Worm (Caenorhabditis elegans) whole organism, L1 larva: ENCODE data around the gene B0303.4.

Source experiments
- Y116A8C.19 ChIP-seq: sonication (generic microtip); optimal IDR thresholded peaks from 2 replicates; lab custom pipeline; 2016; ENCODE audit warnings: missing compliant biosample characterization, missing genetic modification characterization, borderline replicate concordance
- aha-1 ChIP-seq: fragments of 150-350 bp; optimal IDR thresholded peaks from 2 replicates; lab custom pipeline; 2014; ENCODE audit warnings: missing biosample characterization, missing genetic modification characterization
- ama-1 ChIP-seq: fragments of 150-350 bp; optimal IDR thresholded peaks from 2 replicates; lab custom pipeline; 2014
- blmp-1 ChIP-seq: fragments of 150-350 bp; optimal IDR thresholded peaks from 2 replicates; lab custom pipeline; 2014; ENCODE audit warnings: missing biosample characterization, missing genetic modification characterization
- ceh-82 ChIP-seq, 3 experiments: fragments of 150-350 bp in 1 of 3; sonication (generic microtip) in 2 of 3; optimal IDR thresholded peaks; 2 replicates each; lab custom pipeline; 2014 to 2017; ENCODE audit warnings: missing biosample characterization in 3 of 3, missing genetic modification characterization in 3 of 3
- ceh-88 ChIP-seq: fragments of 200-800 bp; sonication (Bioruptor generic); IDR thresholded peaks from 2 replicates; pipeline ENCODE4 v1.3.6; 2022; ENCODE audit warnings: missing genetic modification characterization, missing compliant biosample characterization
- efl-1 ChIP-seq, 4 experiments: fragments of 150-350 bp; optimal IDR thresholded peaks in 3 of 4; peaks in 1 of 4; 1 replicate in 1 of 4; 2 replicates in 3 of 4; lab custom pipeline; 2014; ENCODE audit warnings: missing biosample characterization in 2 of 4, missing genetic modification characterization in 2 of 4, missing genetic modification reagents in 2 of 4
- elt-2 ChIP-seq: sonication (generic microtip); optimal IDR thresholded peaks from 2 replicates; lab custom pipeline; 2016; ENCODE audit warnings: missing genetic modification characterization, mild to moderate bottlenecking, inconsistent platforms, missing compliant biosample characterization, missing genetic modification reagents
- elt-3 ChIP-seq, 6 experiments: fragments of 150-350 bp in 1 of 6; sonication (generic microtip); optimal IDR thresholded peaks; 2 replicates each; lab custom pipeline; 2017 to 2018; ENCODE audit warnings: missing biosample characterization in 6 of 6, missing genetic modification characterization in 6 of 6, inconsistent platforms in 1 of 6
- ets-5 ChIP-seq: fragments of 200-800 bp; sonication (Bioruptor generic); IDR thresholded peaks from 2 replicates; pipeline ENCODE4 v1.3.6; 2022; ENCODE audit warnings: missing genetic modification characterization, missing compliant biosample characterization
- fkh-4 ChIP-seq: sonication (generic microtip); optimal IDR thresholded peaks from 2 replicates; lab custom pipeline; 2016; ENCODE audit warnings: missing compliant biosample characterization, missing genetic modification characterization, borderline replicate concordance
- fkh-8 ChIP-seq: sonication (generic microtip); optimal IDR thresholded peaks from 2 replicates; lab custom pipeline; 2016; ENCODE audit warnings: mild to moderate bottlenecking, missing genetic modification characterization, missing compliant biosample characterization
- fos-1 ChIP-seq: fragments of 150-350 bp; optimal IDR thresholded peaks from 2 replicates; lab custom pipeline; 2014; ENCODE audit warnings: missing biosample characterization, missing genetic modification characterization
- grh-1 ChIP-seq: fragments of 200-800 bp; sonication (Bioruptor generic); IDR thresholded peaks from 2 replicates; pipeline ENCODE4 v1.3.6; 2022; ENCODE audit warnings: missing genetic modification reagents, missing genetic modification characterization, missing compliant biosample characterization
- hlh-4 ChIP-seq: sonication (generic microtip); optimal IDR thresholded peaks from 2 replicates; lab custom pipeline; 2016; ENCODE audit warnings: mild to moderate bottlenecking, missing genetic modification characterization, missing compliant biosample characterization
- hpl-2 ChIP-seq: fragments of 150-350 bp; optimal IDR thresholded peaks from 2 replicates; lab custom pipeline; 2014; ENCODE audit warnings: missing biosample characterization, missing genetic modification reagents, missing genetic modification characterization
- irx-1 ChIP-seq: sonication (generic microtip); optimal IDR thresholded peaks from 2 replicates; lab custom pipeline; 2016; ENCODE audit warnings: missing genetic modification characterization, missing compliant biosample characterization
- isw-1 ChIP-seq: fragments of 200-800 bp; sonication (Bioruptor generic); IDR thresholded peaks from 2 replicates; pipeline ENCODE4 v1.3.6; 2022; ENCODE audit warnings: missing genetic modification characterization, missing compliant biosample characterization
- jun-1 ChIP-seq: fragments of 150-350 bp; optimal IDR thresholded peaks from 2 replicates; lab custom pipeline; 2014; ENCODE audit warnings: missing biosample characterization, missing genetic modification reagents, missing genetic modification characterization
- lin-14 ChIP-seq: fragments of 200-800 bp; sonication (Bioruptor generic); optimal IDR thresholded peaks from 2 replicates; lab custom pipeline; 2018; ENCODE audit warnings: mild to moderate bottlenecking, missing genetic modification characterization, moderate library complexity, missing compliant biosample characterization
- lin-35 ChIP-seq, 2 experiments: fragments of 150-350 bp; optimal IDR thresholded peaks; 2 replicates each; lab custom pipeline; 2014; ENCODE audit warnings: missing biosample characterization in 2 of 2, missing genetic modification characterization in 2 of 2, missing genetic modification reagents in 2 of 2
- lir-3 ChIP-seq: sonication (generic microtip); optimal IDR thresholded peaks from 2 replicates; lab custom pipeline; 2016; ENCODE audit warnings: mild to moderate bottlenecking, missing genetic modification characterization, moderate library complexity, missing compliant biosample characterization; ENCODE audit not compliant: poor library complexity
- lsy-2 ChIP-seq, 2 experiments: fragments of 150-350 bp; optimal IDR thresholded peaks; 2 replicates each; lab custom pipeline; 2014; ENCODE audit warnings: missing biosample characterization in 2 of 2, missing genetic modification characterization in 2 of 2
- mep-1 ChIP-seq: fragments of 150-350 bp; optimal IDR thresholded peaks from 2 replicates; lab custom pipeline; 2014; ENCODE audit warnings: missing biosample characterization, missing genetic modification characterization
- nhr-19 ChIP-seq: fragments of 200-800 bp; sonication (Bioruptor generic); conservative IDR thresholded peaks from 2 replicates; pipeline ENCODE4 v1.3.6; 2022; ENCODE audit warnings: missing genetic modification characterization, missing compliant biosample characterization
- nhr-20 ChIP-seq: sonication (generic microtip); optimal IDR thresholded peaks from 2 replicates; lab custom pipeline; 2016; ENCODE audit warnings: mild to moderate bottlenecking, missing genetic modification characterization, missing compliant biosample characterization
- nhr-71 ChIP-seq: sonication (generic microtip); optimal IDR thresholded peaks from 2 replicates; lab custom pipeline; 2016; ENCODE audit warnings: mild to moderate bottlenecking, missing genetic modification characterization, moderate library complexity, missing compliant biosample characterization
- nhr-84 ChIP-seq: sonication (generic microtip); optimal IDR thresholded peaks from 2 replicates; lab custom pipeline; 2017; ENCODE audit warnings: missing biosample characterization, missing genetic modification characterization
- nhr-85 ChIP-seq: sonication (generic microtip); peaks from one replicate; lab custom pipeline; 2016; ENCODE audit warnings: missing genetic modification characterization, inconsistent platforms, missing compliant biosample characterization
- nhr-90 ChIP-seq: sonication (generic microtip); optimal IDR thresholded peaks from 2 replicates; lab custom pipeline; 2016; ENCODE audit warnings: mild to moderate bottlenecking, missing genetic modification characterization, missing compliant biosample characterization; ENCODE audit not compliant: poor library complexity
- pag-3 ChIP-seq: sonication (generic microtip); optimal IDR thresholded peaks from 2 replicates; lab custom pipeline; 2017; ENCODE audit warnings: missing genetic modification characterization, mild to moderate bottlenecking, missing compliant biosample characterization, antibody characterized with exemption, borderline replicate concordance; ENCODE audit not compliant: insufficient read depth
- pqm-1 ChIP-seq: sonication (generic microtip); optimal IDR thresholded peaks from 3 replicates; lab custom pipeline; 2017; ENCODE audit warnings: missing biosample characterization, missing genetic modification characterization
- rnt-1 ChIP-seq: sonication (generic microtip); optimal IDR thresholded peaks from 2 replicates; lab custom pipeline; 2016; ENCODE audit warnings: mild to moderate bottlenecking, missing genetic modification characterization, moderate library complexity, missing compliant biosample characterization
- snpc-4 ChIP-seq: fragments of 150-350 bp; optimal IDR thresholded peaks from 2 replicates; lab custom pipeline; 2014; ENCODE audit warnings: missing biosample characterization, missing genetic modification characterization
- snu-23 ChIP-seq: sonication (generic microtip); optimal IDR thresholded peaks from 2 replicates; lab custom pipeline; 2016; ENCODE audit warnings: missing genetic modification characterization, missing compliant biosample characterization
- sox-4 ChIP-seq: sonication (generic microtip); optimal IDR thresholded peaks from 2 replicates; lab custom pipeline; 2016; ENCODE audit warnings: missing genetic modification characterization, missing compliant biosample characterization
- tlp-1 ChIP-seq: fragments of 150-350 bp; optimal IDR thresholded peaks from 2 replicates; lab custom pipeline; 2014; ENCODE audit warnings: missing biosample characterization, missing genetic modification characterization
- unc-130 ChIP-seq: fragments of 150-350 bp; optimal IDR thresholded peaks from 2 replicates; lab custom pipeline; 2017; ENCODE audit warnings: missing biosample characterization, missing genetic modification characterization, inconsistent platforms
- unc-62 ChIP-seq: fragments of 150-350 bp; optimal IDR thresholded peaks from 2 replicates; lab custom pipeline; 2014; ENCODE audit warnings: missing biosample characterization, missing genetic modification reagents, missing genetic modification characterization
- unc-86 ChIP-seq: sonication (generic microtip); optimal IDR thresholded peaks from 2 replicates; lab custom pipeline; 2016; ENCODE audit warnings: missing genetic modification characterization, missing compliant biosample characterization
- vab-15 ChIP-seq: sonication (generic microtip); optimal IDR thresholded peaks from 2 replicates; lab custom pipeline; 2017; ENCODE audit warnings: missing genotype, mild to moderate bottlenecking, missing genetic modification characterization, missing compliant biosample characterization
- zip-4 ChIP-seq: fragments of 200-800 bp; sonication (Bioruptor generic); optimal IDR thresholded peaks from 2 replicates; lab custom pipeline; 2018; ENCODE audit warnings: mild to moderate bottlenecking, missing genetic modification characterization, moderate library complexity, missing compliant biosample characterization
- ztf-11 ChIP-seq, 2 experiments: sonication (generic microtip); optimal IDR thresholded peaks; 2 replicates each; lab custom pipeline; 2016 to 2017; ENCODE audit warnings: missing genetic modification characterization in 2 of 2, missing biosample characterization in 1 of 2, missing compliant biosample characterization in 1 of 2
- ztf-4 ChIP-seq: fragments of 150-350 bp; optimal IDR thresholded peaks from 2 replicates; lab custom pipeline; 2014; ENCODE audit warnings: missing biosample characterization, missing genetic modification characterization

Gene B0303.4

ce11 chrIII:8734327-8734885 lies 44.8 kb downstream of the B0303.4 start (continued):
- TF ChIP-seq mep-1 (tag; lab: Kevin White, UChicago) (no peak), jun-1 (tag; lab: Kevin White, UChicago) (no peak), snpc-4 (tag; lab: Kevin White, UChicago) (no peak), lir-3 (no peak), ama-1 (lab: Kevin White, UChicago) (no peak), Y116A8C.19 (tag; lab: Kevin White, UChicago) (no peak), lin-35 (GFP tag; optimal IDR thresholded peaks at IDR 0.05; lab: Kevin White, UChicago) (peak; percentile 8 to 18), tlp-1 (tag; lab: Kevin White, UChicago) (no peak)

ce11 chrIII:8737391-8737790 lies 47.7 kb downstream of the B0303.4 start:
- TF ChIP-seq blmp-1 (no peak), efl-1 (optimal IDR thresholded peaks at IDR 0.05; lab: Kevin White, UChicago) (no peak), efl-1 (GFP tag; optimal IDR thresholded peaks at IDR 0.05 in 1 of 2; lab: Kevin White, UChicago) (peak in 1 of 2 experiments; percentile 46), lin-14 (GFP tag; lab: Kevin White, UChicago) (peak; percentile 33), ceh-82 (tag; optimal IDR thresholded peaks at IDR 0.05; lab: Kevin White, UChicago) (no peak)
- TF ChIP-seq, all 84 proteins: peak for 2

ce11 chrIII:8738289-8738688 lies 48.6 kb downstream of the B0303.4 start:
- TF ChIP-seq ceh-88 (GFP tag; lab: Robert Waterston, UW): no peak
- no peak for TF ChIP-seq efl-1 (optimal IDR thresholded peaks at IDR 0.05; lab: Kevin White, UChicago)
- TF ChIP-seq efl-1 (GFP tag; optimal IDR thresholded peaks at IDR 0.05 in 1 of 2; lab: Kevin White, UChicago): peak in 1 of 2 experiments; percentile 91
- TF ChIP-seq, all 84 proteins: peak for 1

- TF ChIP-seq fkh-4 (tag; lab: Kevin White, UChicago): no peak
- no peak for TF ChIP-seq rnt-1 (tag; lab: Kevin White, UChicago)
- TF ChIP-seq lin-35 (GFP tag; optimal IDR thresholded peaks at IDR 0.05; lab: Kevin White, UChicago): peak in 1 of 2 experiments; percentile 77
- no peak for TF ChIP-seq ets-5 (GFP tag; lab: Robert Waterston, UW)
- TF ChIP-seq ztf-4 (tag; lab: Kevin White, UChicago): no peak
- TF ChIP-seq nhr-19: peak; percentile 30; the same call in 1 of the 2 replicates
- TF ChIP-seq efl-1 (optimal IDR thresholded peaks at IDR 0.05; lab: Kevin White, UChicago): peak in 1 of 2 experiments; percentile 39
- TF ChIP-seq efl-1 (GFP tag; optimal IDR thresholded peaks at IDR 0.05 in 1 of 2; lab: Kevin White, UChicago): peak; percentile 23 to 93
- peak; percentile 90 for TF ChIP-seq nhr-85 (tag; lab: Kevin White, UChicago)
- peak in 5 of 6 experiments; percentile 24 to 98 (median 76) for TF ChIP-seq elt-3 (tag; optimal IDR thresholded peaks at IDR 0.05; lab: Kevin White, UChicago)
- peak; percentile 11 for TF ChIP-seq unc-130 (tag; lab: Kevin White, UChicago)
- TF ChIP-seq irx-1 (tag; lab: Kevin White, UChicago): no peak
- TF ChIP-seq unc-86 (tag; lab: Kevin White, UChicago): no peak
- TF ChIP-seq fkh-8 (tag; lab: Kevin White, UChicago): no peak
- TF ChIP-seq hpl-2: no peak
- no peak for TF ChIP-seq vab-15 (tag; lab: Kevin White, UChicago)
- TF ChIP-seq lsy-2 (tag; optimal IDR thresholded peaks at IDR 0.05; lab: Kevin White, UChicago): peak in 1 of 2 experiments; percentile 43
- no peak for TF ChIP-seq unc-62 (GFP tag; lab: Kevin White, UChicago)
- TF ChIP-seq jun-1 (tag; lab: Kevin White, UChicago): peak; percentile 28
- no peak for TF ChIP-seq aha-1
- peak; percentile 64 for TF ChIP-seq nhr-71
- TF ChIP-seq isw-1 (GFP tag; lab: Robert Waterston, UW): no peak
- TF ChIP-seq sox-4 (tag; lab: Kevin White, UChicago): no peak
- TF ChIP-seq elt-2: peak; percentile 82
- TF ChIP-seq nhr-84 (tag; lab: Kevin White, UChicago): no peak
- no peak for TF ChIP-seq pag-3
- peak; percentile 54 for TF ChIP-seq nhr-90
- TF ChIP-seq ama-1 (lab: Kevin White, UChicago): no peak
- no peak for TF ChIP-seq grh-1
- peak; percentile 72 for TF ChIP-seq nhr-20 (tag; lab: Kevin White, UChicago)
- TF ChIP-seq hlh-4 (tag; lab: Kevin White, UChicago): no peak
- TF ChIP-seq lin-14 (GFP tag; lab: Kevin White, UChicago): peak; percentile 86
- TF ChIP-seq ztf-11 (tag; optimal IDR thresholded peaks at IDR 0.05; lab: Kevin White, UChicago): no peak
- no peak for TF ChIP-seq fos-1 (tag; lab: Kevin White, UChicago)
- peak; percentile 70 for TF ChIP-seq snu-23 (GFP tag; lab: Kevin White, UChicago)
- no peak for TF ChIP-seq zip-4
- TF ChIP-seq pqm-1 (tag; lab: Kevin White, UChicago): peak; percentile 10
Measured at ce11 chrIII:8739126-8739525, 49.5 kb downstream of the B0303.4 start.
